Worm (Caenorhabditis elegans) whole organism, midembryonic: ENCODE measurements around the gene srbc-11.

Source experiments
- T22C8.4 ChIP-seq: fragments of 200-800 bp; sonication (Bioruptor generic); IDR thresholded peaks from 2 replicates; pipeline ENCODE4 v1.3.6; 2022; ENCODE audit warnings: missing genetic modification characterization, missing compliant biosample characterization
- flt-1 ChIP-seq: fragments of 200-800 bp; sonication (Bioruptor generic); IDR thresholded peaks from 2 replicates; pipeline ENCODE4 v1.3.6; 2022; ENCODE audit warnings: missing genetic modification characterization, missing compliant biosample characterization
- klf-2 ChIP-seq: fragments of 200-800 bp; sonication (Bioruptor generic); conservative IDR thresholded peaks from 2 replicates; pipeline ENCODE4 v1.3.6; 2022; ENCODE audit warnings: missing genetic modification reagents, missing genetic modification characterization, missing compliant biosample characterization
- med-1 ChIP-seq: sonication (generic microtip); optimal IDR thresholded peaks from 2 replicates; lab custom pipeline; 2017; ENCODE audit warnings: missing genetic modification characterization, mild to moderate bottlenecking, missing compliant biosample characterization, antibody characterized with exemption, missing genetic modification reagents; ENCODE audit not compliant: insufficient read depth
- tab-1 ChIP-seq: fragments of 200-800 bp; sonication (Bioruptor generic); IDR thresholded peaks from 2 replicates; pipeline ENCODE4 v1.3.6; 2022; ENCODE audit warnings: missing genetic modification characterization, missing compliant biosample characterization

ce11 chrV:7522279-7522678 is 27.2 kb upstream of the srbc-11 start, which contains the start of gene C54F6.15:
- TF ChIP-seq tab-1 (GFP tag; lab: Robert Waterston, UW) (no peak), klf-2 (no peak), flt-1 (GFP tag; lab: Robert Waterston, UW) (no peak), T22C8.4 (GFP tag; lab: Robert Waterston, UW) (no peak), med-1 (GFP tag; lab: Kevin White, UChicago) (no peak)
